Worm (Caenorhabditis elegans): ENCODE results near the gene Y51B9A.6.

- TF ChIP-seq sdz-12 (GFP tag; optimal IDR thresholded peaks at IDR 0.05) (no peak), ztf-7 (tag; optimal IDR thresholded peaks at IDR 0.05) (no peak), nhr-6 (tag; optimal IDR thresholded peaks at IDR 0.05) (no peak), skn-1 (tag; optimal IDR thresholded peaks at IDR 0.05) (no peak), nhr-11 (tag; optimal IDR thresholded peaks at IDR 0.05) (no peak), Y105C5A.15 (GFP tag; IDR thresholded peaks at IDR 0.05) (no peak), F10B5.3 (tag; optimal IDR thresholded peaks at IDR 0.05) (no peak), nhr-111 (GFP tag; optimal IDR thresholded peaks at IDR 0.05) (no peak), dpl-1 (GFP tag; optimal IDR thresholded peaks at IDR 0.05) (no peak), mdt-29 (GFP tag; IDR thresholded peaks at IDR 0.05) (no peak), nhr-48 (tag; optimal IDR thresholded peaks at IDR 0.05) (no peak), nhr-42 (GFP tag; IDR thresholded peaks at IDR 0.05) (no peak), egl-27 (tag; optimal IDR thresholded peaks at IDR 0.05) (no peak)
Measured at ce11 chrII:9377158-9377557, 25.8 kb downstream of the Y51B9A.6 start, which contains the start of gene C06C3.10.
